Fruit fly (Drosophila melanogaster) whole organism, wandering third instar larva: ENCODE results near the gene PolrMT.

Experiments used
- Abd-B ChIP-seq: fragments of >200 bp; optimal IDR thresholded peaks from 2 replicates; lab custom pipeline; 2017; ENCODE audit warnings: missing biosample characterization, missing genetic modification characterization
- CG32264 ChIP-seq: fragments of 200-800 bp; sonication (Bioruptor generic); optimal IDR thresholded peaks from 2 replicates; lab custom pipeline; 2016; ENCODE audit warnings: missing biosample characterization, missing genetic modification characterization
- CG9705 ChIP-seq: fragments of 200-800 bp; sonication (Bioruptor generic); optimal IDR thresholded peaks from 2 replicates; lab custom pipeline; 2018; ENCODE audit warnings: missing biosample characterization, mild to moderate bottlenecking, missing genetic modification characterization
- CrebA ChIP-seq: fragments of 200-800 bp; sonication (Bioruptor generic); optimal IDR thresholded peaks from 2 replicates; lab custom pipeline; 2016; ENCODE audit warnings: missing biosample characterization, mild to moderate bottlenecking, missing genetic modification characterization, borderline replicate concordance
- Dfd ChIP-seq: fragments of >200 bp; optimal IDR thresholded peaks from 2 replicates; lab custom pipeline; 2017; ENCODE audit warnings: missing biosample characterization, missing genetic modification characterization
- HLH106 ChIP-seq: fragments of 200-800 bp; optimal IDR thresholded peaks from 3 replicates; lab custom pipeline; 2019; ENCODE audit warnings: missing biosample characterization, mild to moderate bottlenecking, missing genetic modification characterization, moderate library complexity
- Hnf4 ChIP-seq: fragments of 200-800 bp; sonication (Bioruptor generic); optimal IDR thresholded peaks from 2 replicates; lab custom pipeline; 2016; ENCODE audit warnings: missing biosample characterization, mild to moderate bottlenecking, missing genetic modification characterization
- Hr78 ChIP-seq: fragments of >200 bp; optimal IDR thresholded peaks from 2 replicates; lab custom pipeline; 2017; ENCODE audit warnings: missing biosample characterization, missing genetic modification characterization
- Hr83 ChIP-seq: fragments of 200-300 bp; sonication (Bioruptor generic); optimal IDR thresholded peaks from 2 replicates; lab custom pipeline; 2016; ENCODE audit warnings: missing biosample characterization, mild to moderate bottlenecking, missing genetic modification characterization, moderate library complexity; ENCODE audit not compliant: poor library complexity, severe bottlenecking
- Jra ChIP-seq: sonication (Bioruptor generic); optimal IDR thresholded peaks from 2 replicates; lab custom pipeline; 2016; ENCODE audit warnings: missing biosample characterization, missing genetic modification characterization
- Mio ChIP-seq: sonication (Bioruptor generic); optimal IDR thresholded peaks from 2 replicates; lab custom pipeline; 2016; ENCODE audit warnings: missing biosample characterization, missing genetic modification characterization
- Myc ChIP-seq: fragments of >200 bp; optimal IDR thresholded peaks from 2 replicates; lab custom pipeline; 2017
- N ChIP-seq: fragments of >200 bp; optimal IDR thresholded peaks from 2 replicates; lab custom pipeline; 2018; ENCODE audit warnings: missing biosample characterization, missing external identifiers, missing genetic modification characterization
- OdsH ChIP-seq: fragments of 200-800 bp; sonication (Bioruptor generic); optimal IDR thresholded peaks from 2 replicates; lab custom pipeline; 2016; ENCODE audit warnings: missing biosample characterization, mild to moderate bottlenecking, missing genetic modification characterization
- Rel ChIP-seq, 2 experiments: fragments of 200-800 bp; sonication (Bioruptor generic) in 1 of 2; optimal IDR thresholded peaks; 2 replicates in 1 of 2; 3 replicates in 1 of 2; lab custom pipeline; 2016 to 2019; ENCODE audit warnings: mild to moderate bottlenecking in 2 of 2, missing biosample characterization in 2 of 2, missing genetic modification characterization in 2 of 2, moderate library complexity in 1 of 2
- br ChIP-seq: fragments of 200-800 bp; sonication (Bioruptor generic); optimal IDR thresholded peaks from 2 replicates; lab custom pipeline; 2016; ENCODE audit warnings: missing biosample characterization, missing genetic modification characterization
- brk ChIP-seq: fragments of 200-800 bp; sonication (Bioruptor generic); optimal IDR thresholded peaks from 2 replicates; lab custom pipeline; 2016; ENCODE audit warnings: missing biosample characterization, mild to moderate bottlenecking, missing genetic modification characterization
- dl ChIP-seq, 2 experiments: fragments of 175-275, 200-275 bp in 1 of 2; fragments of 200-275 bp in 1 of 2; sonication (Bioruptor generic); optimal IDR thresholded peaks; lab custom pipeline; 2018; ENCODE audit warnings: mild to moderate bottlenecking in 2 of 2, missing biosample characterization in 2 of 2, missing genetic modification characterization in 2 of 2, moderate library complexity in 2 of 2; ENCODE audit not compliant: partially characterized antibody in 2 of 2, insufficient read depth in 1 of 2
- dmrt93B ChIP-seq: fragments of 200-800 bp; sonication (Bioruptor generic); optimal IDR thresholded peaks from 2 replicates; lab custom pipeline; 2018; ENCODE audit warnings: missing biosample characterization, mild to moderate bottlenecking, missing genetic modification characterization
- dsf ChIP-seq: sonication (Bioruptor generic); optimal IDR thresholded peaks from 2 replicates; lab custom pipeline; 2016; ENCODE audit warnings: missing biosample characterization, missing genetic modification characterization, borderline replicate concordance
- ey ChIP-seq: fragments of 200-800 bp; sonication (Bioruptor generic); optimal IDR thresholded peaks from 2 replicates; lab custom pipeline; 2016; ENCODE audit warnings: missing biosample characterization, missing genetic modification characterization
- foxo ChIP-seq, 2 experiments: fragments of 200-800 bp; sonication (Bioruptor generic); optimal IDR thresholded peaks; 2 replicates in 1 of 2; 3 replicates in 1 of 2; lab custom pipeline; 2016 to 2017; ENCODE audit warnings: missing biosample characterization in 2 of 2, missing genetic modification characterization in 2 of 2
- fru ChIP-seq: fragments of 200-800 bp; sonication (Bioruptor generic); optimal IDR thresholded peaks from 3 replicates; lab custom pipeline; 2016; ENCODE audit warnings: missing biosample characterization, mild to moderate bottlenecking, missing genetic modification characterization
- h ChIP-seq: fragments of 200-800 bp; sonication (Bioruptor generic); optimal IDR thresholded peaks from 3 replicates; lab custom pipeline; 2016; ENCODE audit warnings: missing biosample characterization, mild to moderate bottlenecking, missing genetic modification characterization
- jim ChIP-seq: fragments of 175-275, 200-325 bp; sonication (Bioruptor generic); optimal IDR thresholded peaks from 2 replicates; lab custom pipeline; 2016; ENCODE audit warnings: missing biosample characterization, mild to moderate bottlenecking, missing genetic modification characterization
- pan ChIP-seq: fragments of >200 bp; optimal IDR thresholded peaks from 2 replicates; lab custom pipeline; 2017
- psq ChIP-seq: fragments of 200-800 bp; sonication (Bioruptor generic); optimal IDR thresholded peaks from 3 replicates; lab custom pipeline; 2017; ENCODE audit warnings: missing biosample characterization, mild to moderate bottlenecking, missing genetic modification characterization, moderate library complexity
- rgr ChIP-seq: fragments of 200-800 bp; sonication (Bioruptor generic); optimal IDR thresholded peaks from 3 replicates; lab custom pipeline; 2016; ENCODE audit warnings: missing biosample characterization, mild to moderate bottlenecking, missing genetic modification characterization
- sv ChIP-seq: fragments of 200-800 bp; sonication (Bioruptor generic); optimal IDR thresholded peaks from 3 replicates; lab custom pipeline; 2016; ENCODE audit warnings: missing biosample characterization, missing genetic modification characterization
- tai ChIP-seq: sonication (Bioruptor generic); optimal IDR thresholded peaks from 2 replicates; lab custom pipeline; 2016; ENCODE audit warnings: missing biosample characterization, missing genetic modification characterization

Gene PolrMT

DNA sequence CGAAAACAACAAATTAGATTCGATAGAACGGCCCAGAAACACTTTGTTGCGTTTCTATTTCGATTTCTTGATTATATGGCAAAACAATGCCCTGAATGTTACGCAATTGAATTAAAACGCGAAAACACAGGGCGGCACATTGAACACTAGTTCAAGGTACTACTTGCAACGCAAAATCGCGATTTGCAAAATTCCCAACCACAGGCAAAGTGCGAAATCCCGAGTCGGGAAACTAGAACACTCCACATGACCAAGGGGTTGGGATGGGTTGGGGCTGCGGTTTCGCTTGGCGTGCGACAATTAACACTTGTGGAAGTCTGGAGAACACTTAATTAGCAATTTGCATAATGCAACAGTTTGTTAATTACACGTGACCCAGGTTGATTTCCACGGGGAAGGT is 16.1 kb upstream of the PolrMT start:
- TF ChIP-seq Hnf4 (GFP tag; lab: Kevin White, UChicago) (no peak), Jra (GFP tag; lab: Kevin White, UChicago) (no peak), Abd-B (no peak), ey (no peak), Hr78 (GFP tag; lab: Kevin White, UChicago) (no peak), tai (GFP tag; lab: Kevin White, UChicago) (no peak), dmrt93B (GFP tag; lab: Kevin White, UChicago) (no peak)

DNA sequence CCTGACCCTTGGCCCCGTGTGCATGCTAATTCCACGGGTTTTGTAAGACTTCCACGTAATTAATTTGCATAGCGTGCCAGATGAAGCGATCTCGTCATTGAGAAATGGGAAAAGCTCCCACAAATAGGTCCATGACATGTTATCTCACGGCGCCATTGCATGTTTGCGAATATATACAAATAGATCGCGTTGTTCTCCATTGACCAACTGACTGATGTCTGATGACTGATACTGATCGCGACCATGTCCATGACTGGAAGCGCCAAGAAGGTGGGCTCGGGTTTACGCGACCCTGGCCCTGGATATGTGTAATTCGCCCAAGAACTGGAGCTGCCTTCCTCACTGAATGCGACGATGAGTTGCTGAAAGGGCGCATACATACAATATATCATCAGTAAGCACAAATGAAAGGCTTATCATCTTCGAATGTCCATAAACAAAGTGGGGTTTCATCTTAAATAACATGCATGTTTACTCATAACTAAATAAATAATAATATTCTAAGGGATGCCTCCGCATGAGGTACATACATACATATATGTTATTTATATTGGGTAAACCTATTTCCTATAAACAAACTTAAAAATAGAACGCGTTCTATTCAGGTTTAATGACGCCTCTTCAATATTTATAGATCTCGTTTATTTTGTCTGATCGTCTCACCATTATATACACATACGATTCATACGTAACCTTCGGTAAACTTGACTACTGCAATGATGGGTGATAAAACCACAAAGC is 15.1 kb upstream of the PolrMT start:
- TF ChIP-seq Mio (GFP tag; lab: Kevin White, UChicago) (no peak), HLH106 (tag; lab: Kevin White, UChicago) (no peak), dl (GFP tag; optimal IDR thresholded peaks at IDR 0.05; lab: Kevin White, UChicago; ENCODE audit: insufficient read depth in 1 of 2, partially characterized antibody in 2 of 2) (no peak), ey (no peak), Jra (GFP tag; lab: Kevin White, UChicago) (no peak), jim (no peak), OdsH (no peak), Myc (lab: Kevin White, UChicago) (no peak), sv (GFP tag; lab: Kevin White, UChicago) (no peak), rgr (GFP tag; lab: Kevin White, UChicago) (no peak), fru (GFP tag; lab: Kevin White, UChicago) (no peak), CG9705 (GFP tag; lab: Kevin White, UChicago) (no peak), Dfd (GFP tag; lab: Kevin White, UChicago) (no peak), CrebA (GFP tag; lab: Kevin White, UChicago) (no peak), foxo (GFP tag; optimal IDR thresholded peaks at IDR 0.05; lab: Kevin White, UChicago) (no peak), psq (GFP tag; lab: Kevin White, UChicago) (no peak), Hr78 (GFP tag; lab: Kevin White, UChicago) (no peak), N (GFP tag; lab: Kevin White, UChicago) (no peak), pan (lab: Kevin White, UChicago) (no peak)

DNA sequence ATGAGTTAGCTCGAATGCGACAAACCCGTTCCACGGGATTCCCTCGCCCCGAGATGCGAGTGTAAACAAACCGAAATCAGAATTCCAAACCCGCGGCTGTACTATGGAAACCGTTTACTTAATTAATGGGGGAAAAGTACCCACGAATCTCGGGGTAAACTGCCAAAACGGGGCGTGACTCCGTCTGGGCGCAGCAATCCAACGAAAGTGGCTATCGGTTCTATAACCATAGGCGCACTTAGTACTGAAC is 14.5 kb upstream of the PolrMT start:
- TF ChIP-seq CG32264 (GFP tag; lab: Kevin White, UChicago), result no peak
- TF ChIP-seq Rel (GFP tag; optimal IDR thresholded peaks at IDR 0.05; lab: Kevin White, UChicago), result no peak
- TF ChIP-seq Rel (tag; optimal IDR thresholded peaks at IDR 0.05; lab: Kevin White, UChicago), result peak; percentile 75

DNA sequence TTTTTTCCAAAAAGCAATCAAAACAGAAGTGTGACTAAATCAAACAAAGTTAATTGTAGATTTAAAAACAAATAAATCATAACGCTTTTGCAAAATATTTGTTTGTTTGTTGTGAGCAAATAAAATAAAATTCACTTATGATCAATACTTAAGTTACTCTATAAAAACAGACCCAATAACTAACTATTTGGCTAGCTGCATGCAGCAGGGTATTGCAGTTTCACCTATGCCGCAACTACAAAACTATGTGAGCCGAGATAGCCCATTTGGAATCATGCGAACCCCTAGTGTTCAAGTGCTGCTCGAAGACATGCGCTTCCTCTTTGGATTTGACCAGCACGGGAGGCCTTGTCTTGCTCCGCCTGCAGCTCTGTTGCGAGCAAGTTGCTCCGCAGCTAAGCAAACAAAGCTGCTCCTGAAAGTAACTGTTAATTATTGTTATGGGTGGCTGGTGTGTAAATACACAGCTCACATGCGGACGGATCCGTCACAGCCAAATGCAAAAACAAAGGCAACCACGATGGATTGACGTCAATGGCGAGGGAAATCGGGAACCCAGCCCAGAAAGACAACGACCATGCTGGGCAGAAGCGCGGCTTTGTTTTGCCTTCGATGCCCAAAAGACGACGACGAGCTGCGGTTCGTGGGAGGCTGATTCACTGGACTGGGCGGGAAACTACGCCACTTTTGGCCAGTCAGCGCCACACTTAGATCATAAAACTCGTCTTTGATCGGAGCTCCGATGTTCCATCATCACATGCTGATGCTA is 14.0 kb upstream of the PolrMT start:
- TF ChIP-seq dsf (GFP tag; lab: Kevin White, UChicago) (no peak), fru (GFP tag; lab: Kevin White, UChicago) (peak; percentile 37), foxo (GFP tag; optimal IDR thresholded peaks at IDR 0.05; lab: Kevin White, UChicago) (peak in 1 of 2 experiments; percentile 23), br (peak; percentile 30), rgr (GFP tag; lab: Kevin White, UChicago) (peak; percentile 39), Jra (GFP tag; lab: Kevin White, UChicago) (peak; percentile 37), h (GFP tag; lab: Kevin White, UChicago) (peak; percentile 58), tai (GFP tag; lab: Kevin White, UChicago) (no peak), Hr83 (peak; percentile 91), OdsH (peak; percentile 44), brk (GFP tag; lab: Kevin White, UChicago) (no peak)
- TF ChIP-seq, all 38 proteins: peak for 8
